Worm (Caenorhabditis elegans) whole organism, early embryonic: ENCODE data around the gene rnh-1.1.

Experiments
- B0310.2 ChIP-seq: sonication (generic microtip); optimal IDR thresholded peaks from 2 replicates; lab custom pipeline; 2016; ENCODE audit warnings: mild to moderate bottlenecking, missing genetic modification characterization, missing compliant biosample characterization
- ama-1 ChIP-seq: fragments of 150-350 bp; optimal IDR thresholded peaks from 2 replicates; lab custom pipeline; 2014
- flt-1 ChIP-seq: fragments of 200-800 bp; sonication (Bioruptor generic); IDR thresholded peaks from 2 replicates; pipeline ENCODE4 v1.3.6; 2022; ENCODE audit warnings: missing genetic modification characterization, missing compliant biosample characterization
- hmbx-1 ChIP-seq: sonication (generic microtip); optimal IDR thresholded peaks from 2 replicates; lab custom pipeline; 2016; ENCODE audit warnings: mild to moderate bottlenecking, missing genetic modification characterization, missing compliant biosample characterization
- tbx-11 ChIP-seq: fragments of 200-800 bp; sonication (Bioruptor generic); IDR thresholded peaks from 2 replicates; pipeline ENCODE4 v1.3.6; 2022; ENCODE audit warnings: missing genetic modification characterization, missing compliant biosample characterization

ce11 chrII:7534369-7534768 lies 8.8 kb downstream of the rnh-1.1 start, which contains the start of gene wrt-10:
- TF ChIP-seq B0310.2 (tag; lab: Kevin White, UChicago) (no peak), tbx-11 (GFP tag; lab: Robert Waterston, UW) (no peak), ama-1 (no peak), hmbx-1 (tag; lab: Kevin White, UChicago) (no peak), flt-1 (GFP tag; lab: Robert Waterston, UW) (no peak)
